Worm (Caenorhabditis elegans): Measurements from ENCODE around the gene pgp-7.

ce11 chrX:10837609-10838008 is 32.4 kb downstream of the pgp-7 start:
- no peak for TF ChIP-seq lin-11 (tag; optimal IDR thresholded peaks at IDR 0.05)
- no peak for TF ChIP-seq odd-2 (tag; optimal IDR thresholded peaks at IDR 0.05)
- no peak for TF ChIP-seq lim-6 (tag; optimal IDR thresholded peaks at IDR 0.05)
- TF ChIP-seq dmd-4 (tag; optimal IDR thresholded peaks at IDR 0.05; ENCODE audit: borderline replicate concordance): no peak
- TF ChIP-seq nfya-1 (tag; optimal IDR thresholded peaks at IDR 0.05): no peak
- no peak for TF ChIP-seq ama-1 (optimal IDR thresholded peaks at IDR 0.05)

Data from whole organism, late embryonic.